Fruit fly (Drosophila melanogaster): ENCODE data around the gene CG11977.

The CG11977 gene

DNA sequence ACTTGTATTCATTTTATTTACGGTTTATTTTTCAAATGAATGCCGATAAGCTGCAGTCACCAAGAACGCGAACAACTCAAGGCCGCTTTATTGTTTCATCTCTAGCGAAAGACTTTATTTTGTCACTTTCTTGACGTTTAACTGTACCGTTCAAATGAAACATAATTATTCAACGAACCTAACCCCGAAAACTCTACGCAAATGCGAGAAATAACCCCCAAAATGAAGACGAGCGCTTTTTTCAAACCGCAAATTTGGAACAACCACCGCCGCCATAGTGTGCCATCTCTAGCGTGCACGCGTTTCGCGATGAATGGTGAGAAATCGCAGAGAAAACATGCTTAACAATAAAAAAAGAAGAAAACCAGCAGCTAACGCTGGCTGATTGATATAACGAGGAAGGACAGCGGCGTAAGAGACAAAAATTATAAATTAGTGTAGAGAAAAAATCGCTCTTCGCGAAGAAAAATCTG, 12.9 kb upstream of the CG11977 start, which contains the start of gene CG11970 (continued):
- TF ChIP-seq prd (optimal IDR thresholded peaks at IDR 0.05) (no peak), prd (GFP tag; IDR thresholded peaks at IDR 0.05) (peak; percentile 57; the same call in 2 of the 3 replicates), CG30431 (GFP tag; optimal IDR thresholded peaks at IDR 0.05) (no peak), CG34422 (GFP tag; IDR thresholded peaks at IDR 0.05) (0 out of 3 replicates have a peak, but pooled peaks have one; percentile 48), peb (GFP tag; IDR thresholded peaks at IDR 0.05) (no peak), yki (optimal IDR thresholded peaks at IDR 0.05) (no peak), CG6654 (GFP tag; optimal IDR thresholded peaks at IDR 0.05) (no peak), ham (GFP tag; IDR thresholded peaks at IDR 0.05) (no peak), ato (GFP tag; IDR thresholded peaks at IDR 0.05; ENCODE audit: partially characterized antibody) (0 out of 2 replicates have a peak, but pooled peaks have one; percentile 19), dati (GFP tag; IDR thresholded peaks at IDR 0.05) (no peak), CG15514 (GFP tag; optimal IDR thresholded peaks at IDR 0.05) (peak; percentile 66), CG18764 (GFP tag; optimal IDR thresholded peaks at IDR 0.05) (no peak), Dref (GFP tag; IDR thresholded peaks at IDR 0.05) (peak; percentile 57), Dll (GFP tag; IDR thresholded peaks at IDR 0.05; ENCODE audit: partially characterized antibody) (peak; percentile 71), CG14441 (GFP tag; IDR thresholded peaks at IDR 0.05) (peak; percentile 41; the same call in 1 of the 2 replicates), vfl (GFP tag; optimal IDR thresholded peaks at IDR 0.05) (peak; percentile 18), dysf (GFP tag; IDR thresholded peaks at IDR 0.05) (no peak; the same call in 2 of the 3 replicates), CG3281 (GFP tag; optimal IDR thresholded peaks at IDR 0.05) (peak; percentile 21), CG11398 (GFP tag; optimal IDR thresholded peaks at IDR 0.05) (no peak), Mrtf (GFP tag; IDR thresholded peaks at IDR 0.05) (no peak), Taf1 (GFP tag; IDR thresholded peaks at IDR 0.05) (no peak), pzg (GFP tag; optimal IDR thresholded peaks at IDR 0.05) (peak; percentile 57), zfh2 (GFP tag; optimal IDR thresholded peaks at IDR 0.05) (peak; percentile 65), CG12659 (GFP tag; optimal IDR thresholded peaks at IDR 0.05) (peak; percentile 30), CG18476 (GFP tag; optimal IDR thresholded peaks at IDR 0.05) (no peak), bigmax (GFP tag; optimal IDR thresholded peaks at IDR 0.05) (peak; percentile 91), CG10979 (tag; optimal IDR thresholded peaks at IDR 0.05) (no peak), her (GFP tag; optimal IDR thresholded peaks at IDR 0.05) (peak; percentile 90), CG12299 (tag; optimal IDR thresholded peaks at IDR 0.05) (no peak), CG12391 (tag; optimal IDR thresholded peaks at IDR 0.05) (peak; percentile 32), CG17385 (GFP tag; optimal IDR thresholded peaks at IDR 0.05) (peak; percentile 70), chif (GFP tag; optimal IDR thresholded peaks at IDR 0.05) (peak in 1 of 2 experiments; percentile 7), pan (optimal IDR thresholded peaks at IDR 0.05) (no peak), pan (GFP tag; optimal IDR thresholded peaks at IDR 0.05 in 1 of 2, IDR thresholded peaks at IDR 0.05 in 1 of 2) (no peak), z (GFP tag; IDR thresholded peaks at IDR 0.05) (no peak), CG16779 (GFP tag; IDR thresholded peaks at IDR 0.05) (no peak), Ada2b (GFP tag; IDR thresholded peaks at IDR 0.05) (peak; percentile 16; the same call in 1 of the 2 replicates), CG33213 (GFP tag; optimal IDR thresholded peaks at IDR 0.05) (peak; percentile 9), CG8089 (GFP tag; optimal IDR thresholded peaks at IDR 0.05) (peak; percentile 8), bsh (GFP tag; optimal IDR thresholded peaks at IDR 0.05) (no peak), onecut (GFP tag; IDR thresholded peaks at IDR 0.05) (no peak), Ravus (GFP tag; IDR thresholded peaks at IDR 0.05) (no peak), CG9932 (GFP tag; IDR thresholded peaks at IDR 0.05) (peak; percentile 72), p53 (GFP tag; optimal IDR thresholded peaks at IDR 0.05) (peak; percentile 16), Ssrp (tag; optimal IDR thresholded peaks at IDR 0.05) (peak; percentile 14), Dfd (GFP tag; optimal IDR thresholded peaks at IDR 0.05) (no peak), Dad (GFP tag; optimal IDR thresholded peaks at IDR 0.05) (peak; percentile 32), chinmo (GFP tag; IDR thresholded peaks at IDR 0.05; ENCODE audit: partially characterized antibody) (no peak), tio (GFP tag; optimal IDR thresholded peaks at IDR 0.05) (no peak), Meics (GFP tag; optimal IDR thresholded peaks at IDR 0.05) (no peak), Med (GFP tag) (peak; percentile 89), CG11723 (GFP tag; optimal IDR thresholded peaks at IDR 0.05) (no peak)
